Fruit fly (Drosophila melanogaster): Measurements from ENCODE around the gene Ufd1.
A peak's percentile ranks its signal among the peaks of the same experiment; 100 is the strongest.

Gene Ufd1

DNA sequence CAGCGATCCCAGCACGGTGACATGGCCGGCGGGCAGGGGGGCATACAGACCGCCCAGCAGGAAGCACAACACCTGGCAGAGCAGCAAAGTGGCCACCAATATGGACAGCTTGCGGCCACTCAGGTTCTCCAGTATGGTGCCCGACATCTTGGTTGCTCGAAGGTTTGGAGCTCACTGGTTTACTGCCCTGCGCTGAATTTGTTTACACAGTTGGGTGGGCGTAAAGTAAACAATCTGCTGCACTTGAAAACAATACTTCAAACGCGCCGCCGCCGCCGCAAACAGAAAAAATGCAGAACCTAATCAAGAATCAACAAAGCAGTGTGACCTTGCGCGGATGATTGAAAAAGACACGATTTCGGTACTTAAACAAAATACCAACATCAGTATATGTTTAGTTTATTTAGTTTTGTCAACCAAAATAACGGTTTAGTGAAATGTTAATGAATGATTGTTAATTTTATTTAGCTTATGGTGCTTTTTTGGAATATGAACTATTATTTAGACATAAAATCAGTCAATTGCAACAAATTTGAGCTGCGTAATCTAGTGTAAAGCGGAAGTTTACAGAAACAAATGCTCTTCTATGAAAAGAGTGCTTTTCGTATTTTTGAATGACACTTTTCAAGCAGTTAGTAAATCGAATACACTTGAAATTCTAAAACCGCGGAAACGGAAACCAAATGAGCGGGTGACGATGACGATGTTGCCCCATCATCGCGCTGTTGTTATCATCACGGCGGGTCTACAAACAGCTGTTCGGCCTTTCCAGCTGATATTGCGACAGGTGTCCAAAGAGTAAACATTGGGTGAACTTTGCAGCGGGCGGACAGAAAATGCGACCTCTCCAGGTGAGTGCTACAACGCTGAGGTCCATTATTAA lies 46.5 kb upstream of the Ufd1 start, which contains the start of the genes wls and Adck5:
TSS of gene wls (minus strand) at position 327 of the 883 bp plus-strand sequence.
TSS of gene Adck5 (plus strand) at position 519 of the 883 bp plus-strand sequence.
- TF ChIP-seq CG34406 (GFP tag; optimal IDR thresholded peaks at IDR 0.05), result peak; percentile 67
- TF ChIP-seq CG7368 (GFP tag; optimal IDR thresholded peaks at IDR 0.05), result peak; percentile 66
- peak; percentile 70 for TF ChIP-seq Sox102F (GFP tag; optimal IDR thresholded peaks at IDR 0.05)
- TF ChIP-seq CG8119 (GFP tag; IDR thresholded peaks at IDR 0.05), result no peak
- TF ChIP-seq CG31627 (GFP tag; optimal IDR thresholded peaks at IDR 0.05), result peak; percentile 38
- peak; percentile 59 for TF ChIP-seq CG6792 (GFP tag; optimal IDR thresholded peaks at IDR 0.05)
- peak; percentile 70 for TF ChIP-seq eg (GFP tag; IDR thresholded peaks at IDR 0.05)
- TF ChIP-seq pdm3 (GFP tag; optimal IDR thresholded peaks at IDR 0.05), result no peak
- TF ChIP-seq Eip78C (GFP tag), result peak; percentile 87
- no peak for TF ChIP-seq Gug (GFP tag; IDR thresholded peaks at IDR 0.05)
- TF ChIP-seq CG6808 (GFP tag; optimal IDR thresholded peaks at IDR 0.05), result peak; percentile 32
- TF ChIP-seq CG15336 (GFP tag; IDR thresholded peaks at IDR 0.05), result 0 out of 2 replicates have a peak, but pooled peaks have one; percentile 19
- peak; percentile 51 for TF ChIP-seq cyc (GFP tag; optimal IDR thresholded peaks at IDR 0.05)
- TF ChIP-seq CG10631 (GFP tag; optimal IDR thresholded peaks at IDR 0.05), result no peak
- TF ChIP-seq CG3919 (GFP tag; optimal IDR thresholded peaks at IDR 0.05), result peak; percentile 75
- TF ChIP-seq Hr38 (GFP tag; optimal IDR thresholded peaks at IDR 0.05), result no peak
- no peak for TF ChIP-seq spab (GFP tag; optimal IDR thresholded peaks at IDR 0.05)
- no peak for TF ChIP-seq Hr4 (GFP tag; optimal IDR thresholded peaks at IDR 0.05)
- TF ChIP-seq Blimp-1 (GFP tag; optimal IDR thresholded peaks at IDR 0.05), result peak; percentile 62
- peak; percentile 82 for TF ChIP-seq esn (GFP tag; optimal IDR thresholded peaks at IDR 0.05)
- no peak for TF ChIP-seq acj6 (GFP tag; optimal IDR thresholded peaks at IDR 0.05)
- no peak for TF ChIP-seq Ets96B (tag; optimal IDR thresholded peaks at IDR 0.05)
- TF ChIP-seq Smox (GFP tag; optimal IDR thresholded peaks at IDR 0.05), result no peak
- peak; percentile 67 for TF ChIP-seq CG6854 (GFP tag; optimal IDR thresholded peaks at IDR 0.05)
- peak; percentile 61 for TF ChIP-seq CG1621 (tag; optimal IDR thresholded peaks at IDR 0.05)
- TF ChIP-seq CG32006 (GFP tag; optimal IDR thresholded peaks at IDR 0.05), result no peak
- TF ChIP-seq achi (GFP tag; optimal IDR thresholded peaks at IDR 0.05), result peak; percentile 77
- no peak for TF ChIP-seq dac (GFP tag; optimal IDR thresholded peaks at IDR 0.05)
- TF ChIP-seq vri (GFP tag; optimal IDR thresholded peaks at IDR 0.05), result no peak
- no peak for TF ChIP-seq Lpt (GFP tag; optimal IDR thresholded peaks at IDR 0.05)
- no peak for TF ChIP-seq CG11294 (GFP tag; IDR thresholded peaks at IDR 0.05)
- TF ChIP-seq lz (GFP tag; optimal IDR thresholded peaks at IDR 0.05), result peak; percentile 69
- no peak for TF ChIP-seq CG10669 (GFP tag; optimal IDR thresholded peaks at IDR 0.05)
- peak; percentile 76 for TF ChIP-seq net (GFP tag; optimal IDR thresholded peaks at IDR 0.05)
- no peak for TF ChIP-seq dsx (GFP tag; optimal IDR thresholded peaks at IDR 0.05; ENCODE audit: poor library complexity, severe bottlenecking)
- peak; percentile 71 for TF ChIP-seq CG6163 (GFP tag; IDR thresholded peaks at IDR 0.05)
- TF ChIP-seq ss (GFP tag; optimal IDR thresholded peaks at IDR 0.05), result no peak
- no peak for TF ChIP-seq svp (GFP tag)
- TF ChIP-seq OdsH (GFP tag; optimal IDR thresholded peaks at IDR 0.05), result no peak
- TF ChIP-seq CG6276 (GFP tag; optimal IDR thresholded peaks at IDR 0.05), result no peak
- peak; percentile 46 for TF ChIP-seq fd85E (GFP tag; optimal IDR thresholded peaks at IDR 0.05)
- TF ChIP-seq Hr39 (GFP tag; optimal IDR thresholded peaks at IDR 0.05), result peak; percentile 32
- no peak for TF ChIP-seq CG11902 (GFP tag; optimal IDR thresholded peaks at IDR 0.05)
- TF ChIP-seq fkh (GFP tag; optimal IDR thresholded peaks at IDR 0.05), result peak; percentile 84
- TF ChIP-seq Eip93F (GFP tag; optimal IDR thresholded peaks at IDR 0.05), result no peak
- peak; percentile 66 for TF ChIP-seq topi (GFP tag; optimal IDR thresholded peaks at IDR 0.05)
- TF ChIP-seq CG8319 (GFP tag; optimal IDR thresholded peaks at IDR 0.05), result peak; percentile 35
- peak; percentile 45 for TF ChIP-seq CG9139 (GFP tag; optimal IDR thresholded peaks at IDR 0.05)
- TF ChIP-seq fd59A (GFP tag; optimal IDR thresholded peaks at IDR 0.05), result no peak
- no peak for TF ChIP-seq Eip75B (GFP tag; optimal IDR thresholded peaks at IDR 0.05)
- peak; percentile 20 for TF ChIP-seq CG3032 (tag; optimal IDR thresholded peaks at IDR 0.05)

Data from whole organism, prepupa.